Worm (Caenorhabditis elegans) whole organism, late embryonic: ENCODE data around the gene twk-48.

ENCODE experiments used
- C38D4.7 ChIP-seq: fragments of 200-800 bp; sonication (Bioruptor generic); optimal IDR thresholded peaks from 2 replicates; lab custom pipeline; 2018; ENCODE audit warnings: mild to moderate bottlenecking, missing genetic modification characterization, moderate library complexity, missing compliant biosample characterization
- ceh-30 ChIP-seq: fragments of 150-350 bp; optimal IDR thresholded peaks from 2 replicates; lab custom pipeline; 2014; ENCODE audit warnings: missing biosample characterization, missing genetic modification characterization
- madf-2 ChIP-seq: sonication (generic microtip); optimal IDR thresholded peaks from 2 replicates; lab custom pipeline; 2017; ENCODE audit warnings: missing genetic modification characterization, missing compliant biosample characterization
- pag-3 ChIP-seq: sonication (generic microtip); optimal IDR thresholded peaks from 2 replicates; lab custom pipeline; 2016; ENCODE audit warnings: missing compliant biosample characterization, missing genetic modification characterization, borderline replicate concordance
- pha-4 ChIP-seq: fragments of 150-350 bp; optimal IDR thresholded peaks from 2 replicates; lab custom pipeline; 2018; ENCODE audit warnings: missing biosample characterization, missing genetic modification reagents, missing genetic modification characterization
- rnt-1 ChIP-seq: sonication (generic microtip); optimal IDR thresholded peaks from 2 replicates; lab custom pipeline; 2016; ENCODE audit warnings: missing genetic modification characterization, missing compliant biosample characterization
- ttx-3 ChIP-seq: sonication (generic microtip); optimal IDR thresholded peaks from 2 replicates; lab custom pipeline; 2016; ENCODE audit warnings: missing genetic modification reagents, missing genetic modification characterization, missing compliant biosample characterization
- unc-55 ChIP-seq: sonication (generic microtip); optimal IDR thresholded peaks from 2 replicates; lab custom pipeline; 2017; ENCODE audit warnings: missing biosample characterization, missing genetic modification reagents, missing genetic modification characterization

DNA sequence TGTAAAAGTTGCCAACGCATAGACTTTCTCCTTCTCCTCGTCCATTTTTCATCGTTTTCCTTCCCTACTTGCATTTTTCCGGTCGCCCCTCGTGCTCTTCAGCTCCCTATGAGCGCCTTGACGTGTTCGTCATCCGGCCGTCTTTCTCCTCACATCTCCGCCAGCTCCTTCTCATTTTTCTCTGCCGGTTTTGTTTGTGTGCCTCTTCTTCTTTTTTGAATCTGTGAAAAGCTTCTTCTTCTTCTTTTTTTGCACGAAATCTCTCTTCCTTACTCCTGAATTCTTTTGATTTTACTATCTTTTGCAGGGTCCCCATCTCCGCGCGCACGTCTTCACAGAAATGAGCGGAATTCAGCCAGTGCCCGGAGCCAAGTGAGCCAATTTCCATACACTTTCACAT, 9.0 kb upstream of the twk-48 start, which contains the start of gene K11H3.3:
- no peak for TF ChIP-seq unc-55 (GFP tag; lab: Kevin White, UChicago)
- TF ChIP-seq madf-2 (tag; lab: Kevin White, UChicago), result no peak
- no peak for TF ChIP-seq C38D4.7
- no peak for TF ChIP-seq pag-3
- no peak for TF ChIP-seq ttx-3 (tag; lab: Kevin White, UChicago)
- no peak for TF ChIP-seq pha-4 (tag; lab: Kevin White, UChicago)
- no peak for TF ChIP-seq rnt-1 (tag; lab: Kevin White, UChicago)
- TF ChIP-seq ceh-30 (tag; lab: Kevin White, UChicago), result no peak
